ENCODE assay signal across 3 fruit fly cellular contexts in genomic region chr2L:17422089-17422488, dm6.
A peak's percentile ranks its signal among the peaks of the same experiment; 100 is the strongest.
TF ChIP-seq lines count a peak whose summit lies in the region.

No protein-coding gene starts in this region.

- TF ChIP-seq CTCF in whole organism, embryonic (GFP tag; optimal IDR thresholded peaks at IDR 0.05; lab: Kevin White, UChicago) = no peak

TF ChIP-seq in whole organism, embryonic, 481 proteins besides CTCF, POLR2A, EP300 and RAD21 (continues in another document):
- no peak for TF ChIP-seq CG13296 (GFP tag; optimal IDR thresholded peaks at IDR 0.05; lab: Kevin White, UChicago)
- TF ChIP-seq CG13424 (tag; optimal IDR thresholded peaks at IDR 0.05; lab: Kevin White, UChicago) = peak; percentile 14
- peak; percentile 61 for TF ChIP-seq Med (GFP tag; lab: Kevin White, UChicago)
- TF ChIP-seq CG4282 (GFP tag; optimal IDR thresholded peaks at IDR 0.05; lab: Kevin White, UChicago) = no peak
- peak; percentile 19 for TF ChIP-seq Fer1 (GFP tag; optimal IDR thresholded peaks at IDR 0.05; lab: Kevin White, UChicago)
- TF ChIP-seq nerfin-2 (GFP tag; IDR thresholded peaks at IDR 0.05; lab: Robert Waterston, UW; ENCODE audit: partially characterized antibody) = no peak
- no peak for TF ChIP-seq CG17912 (GFP tag; optimal IDR thresholded peaks at IDR 0.05; lab: Kevin White, UChicago)
- peak; percentile 8 for TF ChIP-seq ATbp (GFP tag; optimal IDR thresholded peaks at IDR 0.05; lab: Kevin White, UChicago)
- peak; percentile 27 for TF ChIP-seq CG2678 (tag; optimal IDR thresholded peaks at IDR 0.05; lab: Kevin White, UChicago)
- peak; percentile 28 for TF ChIP-seq lab (GFP tag; optimal IDR thresholded peaks at IDR 0.05; lab: Kevin White, UChicago)
- no peak for TF ChIP-seq CG1832 (GFP tag; optimal IDR thresholded peaks at IDR 0.05; lab: Kevin White, UChicago)
- peak; percentile 29 for TF ChIP-seq PHDP (tag; optimal IDR thresholded peaks at IDR 0.05; lab: Kevin White, UChicago)
- no peak for TF ChIP-seq CG30403 (GFP tag; optimal IDR thresholded peaks at IDR 0.05; lab: Kevin White, UChicago)
- no peak for TF ChIP-seq Hr39 (optimal IDR thresholded peaks at IDR 0.05; lab: Kevin White, UChicago)
- peak; percentile 44 for TF ChIP-seq CG18599 (GFP tag; optimal IDR thresholded peaks at IDR 0.05; lab: Kevin White, UChicago)
- TF ChIP-seq CG7556 (GFP tag; optimal IDR thresholded peaks at IDR 0.05; lab: Kevin White, UChicago) = peak; percentile 6
- no peak for TF ChIP-seq schlank (tag; optimal IDR thresholded peaks at IDR 0.05; lab: Kevin White, UChicago)
- no peak for TF ChIP-seq btn (GFP tag; optimal IDR thresholded peaks at IDR 0.05; lab: Kevin White, UChicago)
- TF ChIP-seq wek (GFP tag; optimal IDR thresholded peaks at IDR 0.05; lab: Kevin White, UChicago) = no peak
- TF ChIP-seq Usf (GFP tag; optimal IDR thresholded peaks at IDR 0.05; lab: Kevin White, UChicago) = no peak
- no peak for TF ChIP-seq Dad (GFP tag; optimal IDR thresholded peaks at IDR 0.05; lab: Kevin White, UChicago)
- peak; percentile 17 for TF ChIP-seq CG7839 (tag; optimal IDR thresholded peaks at IDR 0.05; lab: Kevin White, UChicago)
- TF ChIP-seq Fer3 (tag; optimal IDR thresholded peaks at IDR 0.05; lab: Kevin White, UChicago) = no peak
- peak; percentile 10 for TF ChIP-seq CG18619 (GFP tag; optimal IDR thresholded peaks at IDR 0.05; lab: Kevin White, UChicago)
- peak; percentile 26 for TF ChIP-seq CG2120 (GFP tag; optimal IDR thresholded peaks at IDR 0.05; lab: Kevin White, UChicago)
- no peak for TF ChIP-seq Dbx (GFP tag; IDR thresholded peaks at IDR 0.05; lab: Robert Waterston, UW)
- TF ChIP-seq CG12744 (GFP tag; optimal IDR thresholded peaks at IDR 0.05; lab: Kevin White, UChicago) = no peak
- TF ChIP-seq Ada2b (GFP tag; IDR thresholded peaks at IDR 0.05; lab: Robert Waterston, UW) = peak; percentile 12; the same call in 1 of the 2 replicates
- peak; percentile 39 for TF ChIP-seq gem (tag; optimal IDR thresholded peaks at IDR 0.05; lab: Kevin White, UChicago)
- no peak for TF ChIP-seq ssp (GFP tag; IDR thresholded peaks at IDR 0.05; lab: Robert Waterston, UW)
- no peak for TF ChIP-seq CG11456 (GFP tag; IDR thresholded peaks at IDR 0.05; lab: Robert Waterston, UW)

TF ChIP-seq in whole organism, prepupa, 60 proteins besides CTCF, POLR2A, EP300 and RAD21 (continues in another document):
- TF ChIP-seq svp (GFP tag; lab: Kevin White, UChicago) (peak; percentile 67), Eip93F (GFP tag; optimal IDR thresholded peaks at IDR 0.05; lab: Kevin White, UChicago) (no peak), CG7368 (GFP tag; optimal IDR thresholded peaks at IDR 0.05; lab: Kevin White, UChicago) (no peak), pdm3 (GFP tag; optimal IDR thresholded peaks at IDR 0.05; lab: Kevin White, UChicago) (peak; percentile 29), CG6792 (GFP tag; optimal IDR thresholded peaks at IDR 0.05; lab: Kevin White, UChicago) (no peak), lz (GFP tag; optimal IDR thresholded peaks at IDR 0.05; lab: Kevin White, UChicago) (no peak), CG6808 (GFP tag; optimal IDR thresholded peaks at IDR 0.05; lab: Kevin White, UChicago) (no peak), CG4318 (GFP tag; optimal IDR thresholded peaks at IDR 0.05; lab: Kevin White, UChicago) (no peak), CG8632 (GFP tag; optimal IDR thresholded peaks at IDR 0.05; lab: Kevin White, UChicago) (no peak), CG6276 (GFP tag; optimal IDR thresholded peaks at IDR 0.05; lab: Kevin White, UChicago) (no peak), Sox15 (GFP tag; optimal IDR thresholded peaks at IDR 0.05; lab: Kevin White, UChicago) (no peak), CG11762 (GFP tag; optimal IDR thresholded peaks at IDR 0.05; lab: Kevin White, UChicago; ENCODE audit: insufficient read depth) (no peak), CG8319 (GFP tag; optimal IDR thresholded peaks at IDR 0.05; lab: Kevin White, UChicago) (no peak), CG6163 (GFP tag; IDR thresholded peaks at IDR 0.05; lab: Robert Waterston, UW) (no peak), Ets96B (tag; optimal IDR thresholded peaks at IDR 0.05; lab: Kevin White, UChicago) (peak; percentile 3), acj6 (GFP tag; optimal IDR thresholded peaks at IDR 0.05; lab: Kevin White, UChicago) (peak; percentile 3), Lpt (GFP tag; optimal IDR thresholded peaks at IDR 0.05; lab: Kevin White, UChicago) (no peak), Smox (GFP tag; optimal IDR thresholded peaks at IDR 0.05; lab: Kevin White, UChicago) (no peak), CG34406 (GFP tag; optimal IDR thresholded peaks at IDR 0.05; lab: Kevin White, UChicago) (no peak), topi (GFP tag; optimal IDR thresholded peaks at IDR 0.05; lab: Kevin White, UChicago) (no peak), Ets21C (GFP tag; optimal IDR thresholded peaks at IDR 0.05; lab: Kevin White, UChicago) (no peak), dac (GFP tag; optimal IDR thresholded peaks at IDR 0.05; lab: Kevin White, UChicago) (no peak), Eip78C (GFP tag; lab: Kevin White, UChicago) (peak; percentile 61), CG1621 (tag; optimal IDR thresholded peaks at IDR 0.05; lab: Kevin White, UChicago) (no peak), CG11902 (GFP tag; optimal IDR thresholded peaks at IDR 0.05; lab: Kevin White, UChicago) (no peak), CG10631 (GFP tag; optimal IDR thresholded peaks at IDR 0.05; lab: Kevin White, UChicago) (no peak), Hr39 (GFP tag; optimal IDR thresholded peaks at IDR 0.05; lab: Kevin White, UChicago) (no peak), CG9139 (GFP tag; optimal IDR thresholded peaks at IDR 0.05; lab: Kevin White, UChicago) (no peak), CG31627 (GFP tag; optimal IDR thresholded peaks at IDR 0.05; lab: Kevin White, UChicago) (peak; percentile 6), CG3919 (GFP tag; optimal IDR thresholded peaks at IDR 0.05; lab: Kevin White, UChicago) (no peak), CG3032 (tag; optimal IDR thresholded peaks at IDR 0.05; lab: Kevin White, UChicago) (no peak), Eip75B (GFP tag; optimal IDR thresholded peaks at IDR 0.05; lab: Kevin White, UChicago) (no peak), CG15336 (GFP tag; IDR thresholded peaks at IDR 0.05; lab: Robert Waterston, UW) (no peak), achi (GFP tag; optimal IDR thresholded peaks at IDR 0.05; lab: Kevin White, UChicago) (no peak), fd85E (GFP tag; optimal IDR thresholded peaks at IDR 0.05; lab: Kevin White, UChicago) (no peak)

TF ChIP-seq in whole organism, pupa, 21 proteins besides CTCF, POLR2A, EP300 and RAD21:
- TF ChIP-seq CG9948 (tag; optimal IDR thresholded peaks at IDR 0.05; lab: Kevin White, UChicago) (peak; percentile 9), CG8159 (tag; optimal IDR thresholded peaks at IDR 0.05; lab: Kevin White, UChicago) (peak; percentile 37), CG13204 (GFP tag; optimal IDR thresholded peaks at IDR 0.05; lab: Kevin White, UChicago) (no peak), EcR (GFP tag; optimal IDR thresholded peaks at IDR 0.05; lab: Kevin White, UChicago) (no peak), D1 (tag; optimal IDR thresholded peaks at IDR 0.05; lab: Kevin White, UChicago) (no peak), CG12605 (GFP tag; IDR thresholded peaks at IDR 0.05; lab: Robert Waterston, UW) (no peak), gl (tag; optimal IDR thresholded peaks at IDR 0.05; lab: Kevin White, UChicago) (no peak), Snoo (tag; optimal IDR thresholded peaks at IDR 0.05; lab: Kevin White, UChicago) (no peak), fd96Ca (GFP tag; IDR thresholded peaks at IDR 0.05; lab: Robert Waterston, UW) (no peak), CG10348 (GFP tag; IDR thresholded peaks at IDR 0.05; lab: Robert Waterston, UW) (no peak), CG4496 (GFP tag; IDR thresholded peaks at IDR 0.05; lab: Robert Waterston, UW) (no peak), Pif1A (GFP tag; optimal IDR thresholded peaks at IDR 0.05; lab: Kevin White, UChicago) (no peak), CG14655 (GFP tag; optimal IDR thresholded peaks at IDR 0.05; lab: Kevin White, UChicago) (no peak), Ets98B (GFP tag; IDR thresholded peaks at IDR 0.05; lab: Robert Waterston, UW) (no peak), rn (GFP tag; IDR thresholded peaks at IDR 0.05; lab: Robert Waterston, UW) (no peak), CG32121 (GFP tag; IDR thresholded peaks at IDR 0.05; lab: Robert Waterston, UW) (no peak), CG8301 (tag; optimal IDR thresholded peaks at IDR 0.05; lab: Kevin White, UChicago) (no peak), CG15710 (tag; optimal IDR thresholded peaks at IDR 0.05; lab: Kevin White, UChicago) (peak; percentile 15), CG34367 (tag; optimal IDR thresholded peaks at IDR 0.05; lab: Kevin White, UChicago) (no peak), CG17806 (tag; optimal IDR thresholded peaks at IDR 0.05; lab: Kevin White, UChicago) (no peak), Pif1B (GFP tag; optimal IDR thresholded peaks at IDR 0.05; lab: Kevin White, UChicago) (no peak)
TF ChIP-seq in whole organism, pupa: peak in this region for 3.

Comparison
In these comparisons a context has a peak if more than half of its experiments do, and no peak if none do; other contexts are left out.
1. Of the 7 proteins assayed by ChIP-seq in both whole organism, embryonic and whole organism, prepupa: peak only in whole organism, embryonic: Sox102F; only in whole organism, prepupa: none; in both: none; in neither: 6.